Worm (Caenorhabditis elegans) whole organism, mixed stage, embryonic: Measurements from ENCODE around the gene oig-1.

Experiments
- elt-1 ChIP-seq: sonication (generic microtip); optimal IDR thresholded peaks from 2 replicates; lab custom pipeline; 2017; ENCODE audit warnings: missing genetic modification characterization, mild to moderate bottlenecking, missing compliant biosample characterization, antibody characterized with exemption, moderate library complexity, borderline replicate concordance; ENCODE audit not compliant: insufficient read depth
- lsy-2 ChIP-seq: fragments of 150-350 bp; optimal IDR thresholded peaks from 2 replicates; lab custom pipeline; 2014; ENCODE audit warnings: missing biosample characterization, missing genetic modification characterization
- nhr-2 ChIP-seq: fragments of 150-350 bp; optimal IDR thresholded peaks from 2 replicates; lab custom pipeline; 2014; ENCODE audit warnings: missing biosample characterization, missing genetic modification characterization
- unc-120 ChIP-seq: sonication (generic microtip); optimal IDR thresholded peaks from 2 replicates; lab custom pipeline; 2017; ENCODE audit warnings: missing genetic modification characterization, missing compliant biosample characterization; ENCODE audit not compliant: poor library complexity, severe bottlenecking
- zip-8 ChIP-seq: fragments of 150-350 bp; optimal IDR thresholded peaks from 2 replicates; lab custom pipeline; 2014; ENCODE audit warnings: missing biosample characterization, missing genetic modification characterization
- ztf-11 ChIP-seq: fragments of 150-350 bp; optimal IDR thresholded peaks from 2 replicates; lab custom pipeline; 2014; ENCODE audit warnings: missing biosample characterization, missing genetic modification characterization

The oig-1 gene

ce11 chrIII:6478256-6479004 lies 47.0 kb downstream of the oig-1 start, which contains the start of gene zip-8:
Gene zip-8, plus strand, starts transcription at chrIII:6478955.
- no peak for TF ChIP-seq ztf-11
- TF ChIP-seq zip-8 (tag; lab: Kevin White, UChicago): peak; percentile 98

- TF ChIP-seq elt-1 (tag; lab: Kevin White, UChicago) (peak; percentile 51), unc-120 (tag; lab: Kevin White, UChicago) (no peak), nhr-2 (peak; percentile 65), lsy-2 (no peak)
Measured at ce11 chrIII:6476380-6476779, 49.1 kb downstream of the oig-1 start.
